Worm (Caenorhabditis elegans): ENCODE measurements around the gene acly-2.

- TF ChIP-seq sma-3 (GFP tag; optimal IDR thresholded peaks at IDR 0.05) (no peak), nhr-6 (tag; optimal IDR thresholded peaks at IDR 0.05) (no peak), snpc-4 (tag; optimal IDR thresholded peaks at IDR 0.05) (no peak), R02D3.7 (tag; optimal IDR thresholded peaks at IDR 0.05) (no peak), unc-62 (GFP tag; optimal IDR thresholded peaks at IDR 0.05) (no peak), nhr-11 (tag; optimal IDR thresholded peaks at IDR 0.05) (no peak), ztf-11 (tag; optimal IDR thresholded peaks at IDR 0.05) (no peak), elt-1 (tag; optimal IDR thresholded peaks at IDR 0.05) (no peak), unc-39 (tag; optimal IDR thresholded peaks at IDR 0.05) (no peak), nhr-23 (tag; optimal IDR thresholded peaks at IDR 0.05) (no peak)
Observed at ce11 chrV:13114552-13115237, 1.6 kb upstream of the acly-2 start.
